In genomic region chrIII:9319641-9320040, ce11 we compare ENCODE assay signal across 2 worm cellular contexts.
A peak's percentile ranks its signal among the peaks of the same experiment; 100 is the strongest.
TF ChIP-seq lines count a peak whose summit lies in the region.

TSS of gene C40H1.9 (plus strand) at chrIII:9319941.

TF ChIP-seq in whole organism, L3 larva, 47 proteins besides CTCF, POLR2A, EP300 and RAD21:
- TF ChIP-seq sea-2 (GFP tag; optimal IDR thresholded peaks at IDR 0.05; lab: Kevin White, UChicago), result no peak
- peak; percentile 16 for TF ChIP-seq pha-4 (tag; optimal IDR thresholded peaks at IDR 0.05; lab: Kevin White, UChicago)

TF ChIP-seq in whole organism, L4 larva, 104 proteins besides CTCF, POLR2A, EP300 and RAD21:
- TF ChIP-seq daf-16 (GFP tag; optimal IDR thresholded peaks at IDR 0.05; lab: Kevin White, UChicago), result no peak
- peak; percentile 52 for TF ChIP-seq daf-16 (tag; optimal IDR thresholded peaks at IDR 0.05; lab: Kevin White, UChicago)
- peak; percentile 10 for TF ChIP-seq nhr-28 (tag; optimal IDR thresholded peaks at IDR 0.05; lab: Kevin White, UChicago)
- no peak for TF ChIP-seq php-3 (GFP tag; IDR thresholded peaks at IDR 0.05; lab: Robert Waterston, UW)

Comparison
In these comparisons a context has a peak if more than half of its experiments do, and no peak if none do; other contexts are left out.
1. Of the 28 proteins assayed by ChIP-seq in both whole organism, L4 larva and whole organism, L3 larva: peak only in whole organism, L4 larva: nhr-28; only in whole organism, L3 larva: pha-4; in both: none; in neither: 26.